Fruit fly (Drosophila melanogaster) whole organism, embryonic: ENCODE results near the gene CG11342.
A peak's percentile ranks its signal among the peaks of the same experiment; 100 is the strongest.

Experiments
- ATbp ChIP-seq: fragments of 200-800 bp; sonication (Bioruptor generic); optimal IDR thresholded peaks from 2 replicates; lab custom pipeline; 2017; ENCODE audit warnings: missing biosample characterization, mild to moderate bottlenecking, missing genetic modification characterization, missing genetic modification reagents
- Atf3 ChIP-seq: fragments of 200-800 bp; sonication (Bioruptor generic); optimal IDR thresholded peaks from 3 replicates; lab custom pipeline; 2016; ENCODE audit warnings: missing biosample characterization, missing genetic modification characterization
- CG10267 ChIP-seq: fragments of 200-800 bp; sonication (Bioruptor generic); optimal IDR thresholded peaks from 2 replicates; lab custom pipeline; 2018; ENCODE audit warnings: missing biosample characterization, mild to moderate bottlenecking, missing genetic modification characterization, moderate library complexity
- CG12155 ChIP-seq: fragments of 200-800 bp; sonication (Bioruptor generic); optimal IDR thresholded peaks from 3 replicates; lab custom pipeline; 2016; ENCODE audit warnings: missing biosample characterization, missing genetic modification characterization
- CG13624 ChIP-seq: fragments of 200-800 bp; sonication (Bioruptor generic); optimal IDR thresholded peaks from 2 replicates; lab custom pipeline; 2016; ENCODE audit warnings: missing biosample characterization, missing genetic modification characterization
- CG1647 ChIP-seq: fragments of 200-800 bp; sonication (Bioruptor generic); optimal IDR thresholded peaks from 3 replicates; lab custom pipeline; 2016; ENCODE audit warnings: missing biosample characterization, missing genetic modification characterization
- CG17912 ChIP-seq: fragments of 200-800 bp; sonication (Bioruptor generic); optimal IDR thresholded peaks from 2 replicates; lab custom pipeline; 2018; ENCODE audit warnings: missing biosample characterization, mild to moderate bottlenecking, missing genetic modification characterization
- CG2202 ChIP-seq: fragments of 200-800 bp; sonication (Bioruptor generic); optimal IDR thresholded peaks from 2 replicates; lab custom pipeline; 2018; ENCODE audit warnings: missing biosample characterization, mild to moderate bottlenecking, missing genetic modification characterization
- CG2875 ChIP-seq: fragments of 200-800 bp; sonication (Bioruptor generic); optimal IDR thresholded peaks from 2 replicates; lab custom pipeline; 2017; ENCODE audit warnings: missing biosample characterization, mild to moderate bottlenecking, missing genetic modification characterization, missing genetic modification reagents
- CG2889 ChIP-seq: fragments of 200-800 bp; sonication (Bioruptor generic); IDR thresholded peaks from 3 replicates; pipeline ENCODE4 v1.3.6; 2022; ENCODE audit warnings: missing biosample characterization, missing genetic modification characterization
- CG30403 ChIP-seq: fragments of 200-800 bp; sonication (Bioruptor generic); optimal IDR thresholded peaks from 3 replicates; lab custom pipeline; 2016; ENCODE audit warnings: missing biosample characterization, missing genetic modification characterization
- CG32772 ChIP-seq: fragments of 200-800 bp; sonication (Bioruptor generic); IDR thresholded peaks from 2 replicates; pipeline ENCODE4 v1.3.6; 2022; ENCODE audit warnings: missing biosample characterization, missing genetic modification characterization
- CG33213 ChIP-seq: fragments of 200-800 bp; sonication (Bioruptor generic); optimal IDR thresholded peaks from 3 replicates; lab custom pipeline; 2016; ENCODE audit warnings: missing biosample characterization, missing genetic modification characterization
- CG4424 ChIP-seq: fragments of 200-800 bp; sonication (Bioruptor generic); optimal IDR thresholded peaks from 3 replicates; lab custom pipeline; 2016; ENCODE audit warnings: missing biosample characterization, missing genetic modification characterization
- CG5953 ChIP-seq: fragments of 200-800 bp; sonication (Bioruptor generic); IDR thresholded peaks from 2 replicates; pipeline ENCODE4 v1.3.6; 2022; ENCODE audit warnings: missing biosample characterization, missing genetic modification characterization
- CG6654 ChIP-seq: fragments of 200-800 bp; sonication (Bioruptor generic); optimal IDR thresholded peaks from 2 replicates; lab custom pipeline; 2017; ENCODE audit warnings: missing biosample characterization, mild to moderate bottlenecking, missing genetic modification characterization
- CG6854 ChIP-seq: fragments of 200-800 bp; sonication (Bioruptor generic); optimal IDR thresholded peaks from 3 replicates; lab custom pipeline; 2017; ENCODE audit warnings: missing biosample characterization, mild to moderate bottlenecking, missing genetic modification characterization
- CG8388 ChIP-seq: fragments of 200-800 bp; sonication (Bioruptor generic); optimal IDR thresholded peaks from 2 replicates; lab custom pipeline; 2019; ENCODE audit warnings: missing biosample characterization, mild to moderate bottlenecking, missing genetic modification characterization, moderate library complexity
- Chrac-16 ChIP-seq: fragments of 200-800 bp; sonication (Bioruptor generic); optimal IDR thresholded peaks from 3 replicates; lab custom pipeline; 2016; ENCODE audit warnings: missing biosample characterization, missing genetic modification characterization
- Fer1 ChIP-seq: fragments of 200-800 bp; sonication (Bioruptor generic); optimal IDR thresholded peaks from 2 replicates; lab custom pipeline; 2017; ENCODE audit warnings: missing biosample characterization, mild to moderate bottlenecking, missing genetic modification characterization
- HHEX ChIP-seq: fragments of 200-800 bp; sonication (Bioruptor generic); optimal IDR thresholded peaks from 3 replicates; lab custom pipeline; 2017; ENCODE audit warnings: missing biosample characterization, mild to moderate bottlenecking, missing genetic modification characterization, missing genetic modification reagents
- Hey ChIP-seq: fragments of 200-800 bp; sonication (Bioruptor generic); optimal IDR thresholded peaks from 3 replicates; lab custom pipeline; 2018; ENCODE audit warnings: missing biosample characterization, mild to moderate bottlenecking, missing genetic modification characterization
- Meics ChIP-seq: fragments of 200-800 bp; sonication (Bioruptor generic); optimal IDR thresholded peaks from 2 replicates; lab custom pipeline; 2017; ENCODE audit warnings: missing biosample characterization, mild to moderate bottlenecking, missing genetic modification characterization
- PHDP ChIP-seq: fragments of 200-800 bp; sonication (Bioruptor generic); optimal IDR thresholded peaks from 3 replicates; lab custom pipeline; 2018; ENCODE audit warnings: missing biosample characterization, mild to moderate bottlenecking, missing genetic modification characterization, moderate library complexity
- Ravus ChIP-seq: fragments of 200-800 bp; sonication (Bioruptor generic); IDR thresholded peaks from 2 replicates; pipeline ENCODE4 v1.3.6; 2022; ENCODE audit warnings: missing biosample characterization, missing genetic modification characterization
- Sry-β ChIP-seq: fragments of 200-800 bp; sonication (Bioruptor generic); optimal IDR thresholded peaks from 2 replicates; lab custom pipeline; 2018; ENCODE audit warnings: missing biosample characterization, mild to moderate bottlenecking, missing genetic modification characterization, moderate library complexity
- Sry-δ ChIP-seq: fragments of 200-800 bp; sonication (Bioruptor generic); optimal IDR thresholded peaks from 2 replicates; lab custom pipeline; 2016; ENCODE audit warnings: missing biosample characterization, missing genetic modification characterization
- TFAM ChIP-seq: fragments of 200-800 bp; sonication (Bioruptor generic); optimal IDR thresholded peaks from 2 replicates; lab custom pipeline; 2017; ENCODE audit warnings: missing biosample characterization, missing genetic modification characterization, inconsistent platforms
- Usf ChIP-seq: fragments of 200-800 bp; sonication (Bioruptor generic); optimal IDR thresholded peaks from 2 replicates; lab custom pipeline; 2017; ENCODE audit warnings: missing genotype, missing biosample characterization, missing genetic modification characterization
- ap ChIP-seq: fragments of 200-800 bp; sonication (Bioruptor generic); IDR thresholded peaks from 2 replicates; pipeline ENCODE4 v1.3.6; 2022; ENCODE audit warnings: missing biosample characterization, missing genetic modification characterization
- ato ChIP-seq: fragments of 200-800 bp; sonication (Bioruptor generic); IDR thresholded peaks from 2 replicates; pipeline ENCODE4 v1.3.6; 2022; ENCODE audit warnings: missing biosample characterization, missing genetic modification characterization; ENCODE audit not compliant: partially characterized antibody
- br ChIP-seq: fragments of >200 bp; optimal IDR thresholded peaks from 2 replicates; lab custom pipeline; 2017
- chinmo ChIP-seq: fragments of 200-800 bp; sonication (Bioruptor generic); IDR thresholded peaks from 4 replicates; pipeline ENCODE4 v1.3.6; 2022; ENCODE audit warnings: missing biosample characterization, missing genetic modification characterization; ENCODE audit not compliant: partially characterized antibody
- ci ChIP-seq: fragments of 200-800 bp; sonication (Bioruptor generic); IDR thresholded peaks from 3 replicates; pipeline ENCODE4 v1.3.6; 2022; ENCODE audit warnings: missing biosample characterization, missing genetic modification characterization
- corto ChIP-seq: fragments of 200-800 bp; sonication (Bioruptor generic); optimal IDR thresholded peaks from 2 replicates; lab custom pipeline; 2016; ENCODE audit warnings: missing biosample characterization, mild to moderate bottlenecking, missing genetic modification characterization, moderate library complexity
- crc ChIP-seq: fragments of 200-800 bp; sonication (Bioruptor generic); optimal IDR thresholded peaks from 2 replicates; lab custom pipeline; 2016; ENCODE audit warnings: missing biosample characterization, missing genetic modification characterization
- dimm ChIP-seq: fragments of 200-800 bp; sonication (Bioruptor generic); IDR thresholded peaks from 2 replicates; pipeline ENCODE4 v1.3.6; 2022; ENCODE audit warnings: missing biosample characterization, missing genetic modification characterization
- dmrt99B ChIP-seq: fragments of 200-800 bp; sonication (Bioruptor generic); optimal IDR thresholded peaks from 2 replicates; lab custom pipeline; 2018; ENCODE audit warnings: missing biosample characterization, mild to moderate bottlenecking, missing genetic modification characterization, moderate library complexity
- emc ChIP-seq: fragments of 200-800 bp; sonication (Bioruptor generic); optimal IDR thresholded peaks from 2 replicates; lab custom pipeline; 2016; ENCODE audit warnings: missing biosample characterization, missing genetic modification characterization
- insv ChIP-seq, 2 experiments: fragments of 200-800 bp; sonication (Bioruptor generic); optimal IDR thresholded peaks; 3 replicates each; lab custom pipeline; 2016 to 2018; ENCODE audit warnings: missing biosample characterization in 2 of 2, missing genetic modification characterization in 2 of 2
- jumu ChIP-seq: fragments of 200-800 bp; sonication (Bioruptor generic); optimal IDR thresholded peaks from 3 replicates; lab custom pipeline; 2016; ENCODE audit warnings: missing biosample characterization, missing genetic modification characterization
- luna ChIP-seq: fragments of 200-800 bp; sonication (Bioruptor generic); optimal IDR thresholded peaks from 2 replicates; lab custom pipeline; 2016; ENCODE audit warnings: missing biosample characterization, missing genetic modification characterization
- pan ChIP-seq, 4 experiments: fragments of >200 bp in 3 of 4; fragments of 200-800 bp in 1 of 4; sonication (Bioruptor generic) in 1 of 4; optimal IDR thresholded peaks in 3 of 4; IDR thresholded peaks in 1 of 4; 2 replicates each; pipeline versions ENCODE4 v1.3.6 to Lab custom; 2017 to 2022; ENCODE audit warnings: missing biosample characterization in 2 of 4, missing genetic modification characterization in 2 of 4, mixed read lengths in 1 of 4
- pros ChIP-seq: fragments of 200-800 bp; sonication (Bioruptor generic); optimal IDR thresholded peaks from 3 replicates; lab custom pipeline; 2019; ENCODE audit warnings: missing biosample characterization, mild to moderate bottlenecking, missing genetic modification characterization, moderate library complexity
- ttk ChIP-seq: fragments of 200-800 bp; sonication (Bioruptor generic); IDR thresholded peaks from 2 replicates; pipeline ENCODE4 v2.1.2; 2022; ENCODE audit warnings: missing biosample characterization, missing genetic modification characterization
- unpg ChIP-seq: fragments of 200-800 bp; sonication (Bioruptor generic); optimal IDR thresholded peaks from 3 replicates; lab custom pipeline; 2018; ENCODE audit warnings: missing biosample characterization, mild to moderate bottlenecking, missing genetic modification characterization, moderate library complexity
- wek ChIP-seq: fragments of 200-800 bp; sonication (Bioruptor generic); optimal IDR thresholded peaks from 3 replicates; lab custom pipeline; 2018; ENCODE audit warnings: missing biosample characterization, mild to moderate bottlenecking, missing genetic modification characterization, moderate library complexity
- wor ChIP-seq: fragments of 200-800 bp; sonication (Bioruptor generic); IDR thresholded peaks from 2 replicates; pipeline ENCODE4 v1.3.6; 2022; ENCODE audit warnings: missing biosample characterization, missing genetic modification characterization

CG11342 gene

DNA sequence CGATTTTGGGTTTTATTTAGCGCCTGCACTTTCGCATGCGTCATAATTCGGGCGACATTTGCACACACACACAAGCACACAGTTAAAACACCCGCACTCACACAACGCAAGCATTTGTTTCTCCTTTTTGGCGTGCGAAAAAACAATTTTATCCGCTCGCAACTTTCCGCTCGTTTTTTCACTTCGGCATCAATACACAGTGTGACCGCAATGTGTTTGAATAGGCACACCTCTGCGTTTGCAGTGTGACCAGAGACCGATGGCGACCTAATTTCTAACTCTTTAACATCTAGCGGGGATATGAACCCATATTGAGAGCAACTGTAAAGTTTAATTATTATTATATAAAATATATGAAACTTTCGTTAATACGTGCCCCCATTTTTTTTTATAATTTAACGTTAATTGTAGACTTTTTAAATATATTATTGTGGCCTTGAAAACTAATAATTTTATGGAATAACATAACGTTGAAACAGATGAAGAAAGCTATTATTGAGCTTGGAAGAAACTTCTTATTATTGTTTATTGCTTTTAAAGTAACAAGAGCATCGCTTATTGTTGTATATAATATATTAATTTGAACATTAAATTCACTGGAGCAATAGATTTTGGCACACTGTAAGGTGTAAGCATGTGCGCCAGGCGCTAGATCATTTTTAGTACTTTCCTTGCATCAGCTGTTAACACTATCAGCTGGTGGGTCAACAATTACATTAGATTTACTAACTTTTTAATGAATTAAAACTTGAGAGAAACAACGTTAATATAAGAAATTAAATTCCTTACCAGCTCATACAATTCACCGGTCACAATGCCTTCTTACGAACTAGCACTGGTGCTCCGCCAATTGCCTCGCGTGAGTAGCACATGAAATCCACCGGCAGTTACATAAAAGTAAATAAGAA, 3.1 kb downstream of the CG11342 start, which contains the start of the genes Cip4 and mRpS6 (continued):
- TF ChIP-seq chinmo (GFP tag; lab: Robert Waterston, UW) (peak; percentile 77; the same call in 3 of the 4 replicates), Sry-δ (GFP tag; lab: Kevin White, UChicago) (peak; percentile 3), ttk (GFP tag; lab: Robert Waterston, UW) (peak; percentile 63), CG33213 (GFP tag; lab: Kevin White, UChicago) (peak; percentile 23), Hey (tag; lab: Kevin White, UChicago) (no peak), Sry-β (GFP tag; lab: Kevin White, UChicago) (no peak), CG6854 (GFP tag; lab: Kevin White, UChicago) (no peak), CG6654 (peak; percentile 54), Meics (GFP tag; lab: Kevin White, UChicago) (peak; percentile 52), ap (GFP tag; lab: Robert Waterston, UW) (peak; percentile 83), ato (GFP tag; lab: Robert Waterston, UW) (0 out of 2 replicates have a peak, but pooled peaks have one; percentile 19), unpg (GFP tag; lab: Kevin White, UChicago) (peak; percentile 86), HHEX (no peak), CG1647 (peak; percentile 38), CG8388 (GFP tag; lab: Kevin White, UChicago) (peak; percentile 78), crc (GFP tag; lab: Kevin White, UChicago) (no peak), ci (GFP tag; lab: Robert Waterston, UW) (peak; percentile 90), CG2202 (peak; percentile 18), dmrt99B (tag; lab: Kevin White, UChicago) (peak; percentile 70), luna (GFP tag; lab: Kevin White, UChicago) (no peak), emc (GFP tag; lab: Kevin White, UChicago) (no peak), CG2875 (GFP tag; lab: Kevin White, UChicago) (peak; percentile 34), TFAM (GFP tag; lab: Kevin White, UChicago) (no peak), br (lab: Kevin White, UChicago) (no peak), pros (GFP tag; lab: Kevin White, UChicago) (no peak), Fer1 (GFP tag; lab: Kevin White, UChicago) (no peak), insv (GFP tag; optimal IDR thresholded peaks at IDR 0.05; lab: Kevin White, UChicago) (peak in 1 of 2 experiments; percentile 56), dimm (GFP tag; lab: Robert Waterston, UW) (peak; percentile 64; the same call in 1 of the 2 replicates), PHDP (tag; lab: Kevin White, UChicago) (peak; percentile 84), CG12155 (GFP tag; lab: Kevin White, UChicago) (peak; percentile 72), corto (GFP tag; lab: Kevin White, UChicago) (peak; percentile 47), Atf3 (peak; percentile 20), CG32772 (peak; percentile 64), CG13624 (GFP tag; lab: Kevin White, UChicago) (peak; percentile 18), ATbp (GFP tag; lab: Kevin White, UChicago) (peak; percentile 69), CG4424 (peak; percentile 70), CG17912 (GFP tag; lab: Kevin White, UChicago) (no peak), CG2889 (peak; percentile 83), Ravus (no peak; the same call in 1 of the 2 replicates), CG10267 (tag; lab: Kevin White, UChicago) (peak; percentile 78), wek (GFP tag; lab: Kevin White, UChicago) (peak; percentile 20), CG30403 (peak; percentile 88), CG5953 (GFP tag; lab: Robert Waterston, UW) (peak; percentile 87), pan (optimal IDR thresholded peaks at IDR 0.05; lab: Kevin White, UChicago) (no peak), pan (GFP tag; optimal IDR thresholded peaks at IDR 0.05 in 1 of 2, IDR thresholded peaks at IDR 0.05 in 1 of 2) (peak in 1 of 2 experiments; percentile 77), jumu (no peak), Chrac-16 (GFP tag; lab: Kevin White, UChicago) (peak; percentile 82), wor (GFP tag; lab: Robert Waterston, UW) (peak; percentile 61), Usf (GFP tag; lab: Kevin White, UChicago) (peak; percentile 67)
